Fruit fly (Drosophila melanogaster): ENCODE results near the gene btn.

The btn gene

DNA sequence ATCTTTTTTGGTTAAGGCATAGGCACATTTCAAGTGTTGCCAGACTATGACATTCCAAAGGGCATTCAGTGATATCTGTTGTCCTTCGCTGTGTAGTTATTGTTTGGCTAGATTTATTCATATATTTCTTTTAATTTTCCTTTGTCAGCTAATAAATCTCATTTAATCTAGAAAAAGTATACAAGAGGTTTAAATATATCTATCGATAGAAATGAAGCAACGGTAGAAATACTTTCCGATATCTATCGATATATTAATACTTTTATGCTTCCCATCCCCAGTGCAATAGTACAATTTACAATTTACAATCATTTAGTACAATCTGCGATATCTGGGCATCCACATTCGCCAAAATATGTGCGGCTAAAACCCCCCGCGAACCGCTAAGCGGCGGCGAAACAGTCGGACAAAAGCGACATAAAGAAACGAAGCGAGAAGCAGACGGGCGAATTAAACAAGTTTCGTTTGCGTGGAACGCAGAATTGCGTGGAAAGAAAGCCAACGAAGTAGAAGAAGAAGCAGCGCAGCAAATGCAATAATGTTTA is 1.1 kb upstream of the btn start, which contains the start of gene Efa6 (continued):
- TF ChIP-seq nau (GFP tag; optimal IDR thresholded peaks at IDR 0.05) = no peak
- TF ChIP-seq Lhr (GFP tag; optimal IDR thresholded peaks at IDR 0.05) = peak; percentile 77
- TF ChIP-seq Gsc (GFP tag; IDR thresholded peaks at IDR 0.05) = no peak
- no peak for TF ChIP-seq CG8388 (GFP tag; optimal IDR thresholded peaks at IDR 0.05)
- TF ChIP-seq CG6854 (GFP tag; optimal IDR thresholded peaks at IDR 0.05) = no peak
- TF ChIP-seq CG14014 (GFP tag; IDR thresholded peaks at IDR 0.05) = no peak
- TF ChIP-seq CG13287 (GFP tag; IDR thresholded peaks at IDR 0.05; ENCODE audit: partially characterized antibody) = peak; percentile 98
- peak; percentile 45 for TF ChIP-seq CG9797 (GFP tag; optimal IDR thresholded peaks at IDR 0.05)
- TF ChIP-seq CG31441 (GFP tag; IDR thresholded peaks at IDR 0.05) = peak; percentile 61
- peak; percentile 54 for TF ChIP-seq nom (GFP tag; optimal IDR thresholded peaks at IDR 0.05)
- TF ChIP-seq Usf (GFP tag; optimal IDR thresholded peaks at IDR 0.05) = no peak
- no peak for TF ChIP-seq CG3407 (GFP tag; optimal IDR thresholded peaks at IDR 0.05)
- TF ChIP-seq CG15696 (tag; optimal IDR thresholded peaks at IDR 0.05) = peak; percentile 48
- peak; percentile 92 for TF ChIP-seq CG8924 (tag; optimal IDR thresholded peaks at IDR 0.05)
- TF ChIP-seq Atf6 (GFP tag; IDR thresholded peaks at IDR 0.05) = 0 out of 2 replicates have a peak, but pooled peaks have one; percentile 45
- no peak for TF ChIP-seq HLH3B (GFP tag; IDR thresholded peaks at IDR 0.05)
- peak; percentile 58 for TF ChIP-seq grau (tag; optimal IDR thresholded peaks at IDR 0.05)
- no peak for TF ChIP-seq usp (GFP tag; optimal IDR thresholded peaks at IDR 0.05)
- TF ChIP-seq Nf-YB (GFP tag; optimal IDR thresholded peaks at IDR 0.05) = no peak
- TF ChIP-seq CG34224 (GFP tag; IDR thresholded peaks at IDR 0.05; ENCODE audit: partially characterized antibody) = peak; percentile 91; the same call in 2 of the 3 replicates
- TF ChIP-seq CG11695 (GFP tag; IDR thresholded peaks at IDR 0.05) = no peak
- peak; percentile 17 for TF ChIP-seq Elba2 (GFP tag; optimal IDR thresholded peaks at IDR 0.05)
- TF ChIP-seq HLHmδ (GFP tag; optimal IDR thresholded peaks at IDR 0.05) = no peak
- TF ChIP-seq CG10565 (GFP tag; optimal IDR thresholded peaks at IDR 0.05) = no peak
- no peak for TF ChIP-seq Poxn (GFP tag; IDR thresholded peaks at IDR 0.05)
- TF ChIP-seq CG14710 (tag; optimal IDR thresholded peaks at IDR 0.05) = peak; percentile 90
- TF ChIP-seq CG13624 (GFP tag; optimal IDR thresholded peaks at IDR 0.05) = peak; percentile 28
- no peak for TF ChIP-seq Kr (GFP tag; optimal IDR thresholded peaks at IDR 0.05)
- TF ChIP-seq CG12769 (tag; optimal IDR thresholded peaks at IDR 0.05) = peak; percentile 24
- peak; percentile 57 for TF ChIP-seq CG13424 (tag; optimal IDR thresholded peaks at IDR 0.05)
- TF ChIP-seq Optix (GFP tag; IDR thresholded peaks at IDR 0.05) = no peak
- peak; percentile 44 for TF ChIP-seq HLH54F (GFP tag; optimal IDR thresholded peaks at IDR 0.05)
- TF ChIP-seq CG15479 (GFP tag; optimal IDR thresholded peaks at IDR 0.05) = peak; percentile 21
- TF ChIP-seq CG10321 (GFP tag; IDR thresholded peaks at IDR 0.05) = no peak
- TF ChIP-seq salm (tag; optimal IDR thresholded peaks at IDR 0.05) = no peak
- TF ChIP-seq CG11398 (GFP tag; optimal IDR thresholded peaks at IDR 0.05) = no peak
- no peak for TF ChIP-seq CG7745 (tag; optimal IDR thresholded peaks at IDR 0.05)
- TF ChIP-seq CG11504 (tag; optimal IDR thresholded peaks at IDR 0.05) = no peak
- TF ChIP-seq Trl (optimal IDR thresholded peaks at IDR 0.05) = no peak
- TF ChIP-seq Trl (GFP tag; optimal IDR thresholded peaks at IDR 0.05) = peak; percentile 59
- peak; percentile 10 for TF ChIP-seq CG1603 (tag; optimal IDR thresholded peaks at IDR 0.05)
- peak; percentile 43 for TF ChIP-seq Hr3 (GFP tag; optimal IDR thresholded peaks at IDR 0.05)
- peak; percentile 16; the same call in 1 of the 2 replicates for TF ChIP-seq Xrp1 (GFP tag; IDR thresholded peaks at IDR 0.05)
- TF ChIP-seq CG16815 (GFP tag; optimal IDR thresholded peaks at IDR 0.05) = no peak
- TF ChIP-seq hkb (optimal IDR thresholded peaks at IDR 0.05) = no peak
- no peak for TF ChIP-seq hkb (GFP tag; IDR thresholded peaks at IDR 0.05)
- TF ChIP-seq CG3065 (GFP tag; optimal IDR thresholded peaks at IDR 0.05) = no peak
- TF ChIP-seq Med (GFP tag) = peak; percentile 87
- TF ChIP-seq lbe (GFP tag; optimal IDR thresholded peaks at IDR 0.05) = peak; percentile 49
- peak; percentile 27 for TF ChIP-seq dmrt11E (tag; optimal IDR thresholded peaks at IDR 0.05)
- TF ChIP-seq ash1 (GFP tag; optimal IDR thresholded peaks at IDR 0.05) = no peak

All from whole organism, embryonic.